Worm (Caenorhabditis elegans): ENCODE results near the gene C03B1.9.

C03B1.9 gene

DNA sequence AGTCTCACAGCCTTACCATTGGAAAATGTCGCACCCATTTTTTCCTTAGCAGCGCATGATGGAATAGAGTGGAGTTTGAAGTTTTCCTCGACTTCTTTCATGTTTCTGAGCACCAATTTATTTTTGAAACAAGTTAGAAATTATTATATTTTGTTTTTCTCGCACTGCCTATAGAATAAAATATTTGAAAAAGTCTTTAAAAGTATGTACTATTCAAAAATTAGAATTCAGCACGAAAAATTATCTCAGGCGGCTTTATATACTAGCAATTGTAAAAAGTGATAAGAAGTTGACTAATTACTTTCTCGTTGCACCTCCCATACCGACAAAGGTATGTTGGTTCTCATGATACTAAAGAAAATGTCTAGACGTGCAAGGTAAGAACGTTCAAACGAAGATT lies at the start of gene C03B1.9:
Gene C03B1.9, minus strand, starts transcription at position 101 of the 400 bp plus-strand sequence.
- TF ChIP-seq sox-2 (GFP tag; IDR thresholded peaks at IDR 0.05): no peak
- TF ChIP-seq ztf-16 (tag; optimal IDR thresholded peaks at IDR 0.05): no peak
- TF ChIP-seq syd-9 (tag; optimal IDR thresholded peaks at IDR 0.05): no peak
- TF ChIP-seq fkh-6 (tag; optimal IDR thresholded peaks at IDR 0.05): no peak
- no peak for TF ChIP-seq unc-55 (GFP tag; optimal IDR thresholded peaks at IDR 0.05)
- TF ChIP-seq hlh-30 (tag; optimal IDR thresholded peaks at IDR 0.05; ENCODE audit: insufficient read depth): no peak
- no peak for TF ChIP-seq ceh-19 (GFP tag; optimal IDR thresholded peaks at IDR 0.05)

DNA sequence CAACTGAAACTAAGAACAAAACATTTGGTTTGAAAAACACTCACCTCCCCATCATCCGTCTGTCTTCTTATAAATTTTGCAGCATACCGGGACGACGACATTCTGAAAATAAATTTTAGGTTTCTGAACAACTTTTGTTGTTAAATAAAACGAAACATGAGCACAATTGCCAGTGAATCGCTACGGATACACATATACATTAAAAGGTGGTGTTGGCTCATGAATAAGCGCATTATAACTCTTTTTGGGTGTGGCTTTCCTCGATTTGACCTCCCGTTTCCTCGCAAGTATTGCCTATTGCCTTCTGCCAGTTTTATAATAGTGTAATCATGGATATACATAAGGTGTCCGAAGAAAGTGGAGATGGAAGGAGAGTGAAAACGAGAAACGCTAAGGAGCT lies 44.6 kb upstream of the C03B1.9 start, which contains the start of gene igcm-2:
Gene igcm-2, minus strand, starts transcription at position 101 of the 400 bp plus-strand sequence.
- no peak for TF ChIP-seq C08G9.2 (tag; optimal IDR thresholded peaks at IDR 0.05)
- TF ChIP-seq pax-1 (tag; optimal IDR thresholded peaks at IDR 0.05): no peak
- no peak for TF ChIP-seq ceh-6 (GFP tag; optimal IDR thresholded peaks at IDR 0.05)
- no peak for TF ChIP-seq odd-2 (tag; optimal IDR thresholded peaks at IDR 0.05)
- no peak for TF ChIP-seq elt-4 (tag; optimal IDR thresholded peaks at IDR 0.05)
- no peak for TF ChIP-seq ceh-22 (tag; optimal IDR thresholded peaks at IDR 0.05)
- TF ChIP-seq ets-4 (tag; optimal IDR thresholded peaks at IDR 0.05): no peak
- TF ChIP-seq che-1 (tag; optimal IDR thresholded peaks at IDR 0.05): no peak
- TF ChIP-seq fkh-6 (tag; optimal IDR thresholded peaks at IDR 0.05): no peak
- no peak for TF ChIP-seq pat-9 (tag; optimal IDR thresholded peaks at IDR 0.05)
- TF ChIP-seq hlh-6 (tag; optimal IDR thresholded peaks at IDR 0.05): no peak
- no peak for TF ChIP-seq hlh-30 (tag; optimal IDR thresholded peaks at IDR 0.05; ENCODE audit: insufficient read depth)
- TF ChIP-seq elt-2 (tag; optimal IDR thresholded peaks at IDR 0.05): no peak
- TF ChIP-seq rnt-1 (tag; optimal IDR thresholded peaks at IDR 0.05): no peak

DNA sequence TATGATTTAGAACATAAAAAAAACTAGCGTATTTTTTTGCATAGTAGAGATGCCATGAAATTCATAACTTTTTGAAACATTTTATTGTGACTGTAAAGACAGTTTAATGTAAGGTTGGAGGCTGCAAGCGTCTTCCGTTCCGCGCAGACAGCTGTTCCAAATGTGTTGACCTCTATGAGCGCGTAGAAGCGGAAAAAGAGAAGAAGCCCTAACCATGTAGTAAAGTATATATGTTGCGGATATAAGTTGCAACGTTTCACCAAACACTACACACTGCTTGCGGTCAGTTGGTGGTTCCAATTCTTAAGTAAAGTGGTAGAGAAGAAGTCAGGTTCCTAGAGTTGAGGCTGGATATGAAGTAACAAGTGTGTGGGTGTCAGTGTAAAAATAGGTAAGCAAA lies 41.7 kb upstream of the C03B1.9 start:
- TF ChIP-seq ceh-31 (tag; optimal IDR thresholded peaks at IDR 0.05): no peak
- no peak for TF ChIP-seq dve-1 (tag; optimal IDR thresholded peaks at IDR 0.05)
- no peak for TF ChIP-seq pat-9 (tag; optimal IDR thresholded peaks at IDR 0.05)
- no peak for TF ChIP-seq npax-4 (tag; optimal IDR thresholded peaks at IDR 0.05)
- no peak for TF ChIP-seq pag-3 (tag; optimal IDR thresholded peaks at IDR 0.05; ENCODE audit: borderline replicate concordance)
- no peak for TF ChIP-seq sox-2 (GFP tag; IDR thresholded peaks at IDR 0.05)
- TF ChIP-seq zip-5 (tag; optimal IDR thresholded peaks at IDR 0.05): no peak
- TF ChIP-seq fkh-10 (GFP tag; optimal IDR thresholded peaks at IDR 0.05): no peak

DNA sequence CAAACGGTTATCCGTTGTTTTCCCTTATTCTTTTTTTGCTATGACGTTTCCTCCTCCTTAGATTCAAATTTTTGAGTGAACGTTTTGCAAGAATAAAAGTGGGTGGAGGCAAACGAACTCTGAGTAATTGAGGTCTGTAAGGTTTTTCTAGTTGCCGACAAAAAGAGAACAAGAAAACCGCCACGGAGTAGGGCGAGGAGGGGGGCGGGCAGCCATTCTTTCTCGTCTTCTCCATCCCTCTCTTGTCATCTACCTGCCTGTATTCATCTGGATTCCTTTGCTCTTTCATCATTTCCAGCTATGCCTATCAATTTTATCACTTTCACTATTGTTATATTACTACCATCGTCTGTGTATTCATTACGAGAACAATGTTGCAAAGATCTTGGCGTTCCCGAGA lies 38.3 kb upstream of the C03B1.9 start, which contains the start of gene igdb-3:
Gene igdb-3, plus strand, starts transcription at position 301 of the 400 bp plus-strand sequence.
- TF ChIP-seq lin-11 (tag; optimal IDR thresholded peaks at IDR 0.05): no peak
- TF ChIP-seq fax-1 (tag; optimal IDR thresholded peaks at IDR 0.05): no peak
- TF ChIP-seq ceh-19 (GFP tag; optimal IDR thresholded peaks at IDR 0.05): no peak
- no peak for TF ChIP-seq nfya-1 (tag; optimal IDR thresholded peaks at IDR 0.05)
- no peak for TF ChIP-seq lim-6 (tag; optimal IDR thresholded peaks at IDR 0.05)
- TF ChIP-seq K02D7.2 (tag; optimal IDR thresholded peaks at IDR 0.05): no peak
- TF ChIP-seq pax-1 (tag; optimal IDR thresholded peaks at IDR 0.05): no peak
- TF ChIP-seq hlh-13 (GFP tag; optimal IDR thresholded peaks at IDR 0.05): no peak
- TF ChIP-seq ztf-16 (tag; optimal IDR thresholded peaks at IDR 0.05): no peak
- TF ChIP-seq ama-1 (optimal IDR thresholded peaks at IDR 0.05): no peak
- no peak for TF ChIP-seq ceh-48 (tag; optimal IDR thresholded peaks at IDR 0.05)

DNA sequence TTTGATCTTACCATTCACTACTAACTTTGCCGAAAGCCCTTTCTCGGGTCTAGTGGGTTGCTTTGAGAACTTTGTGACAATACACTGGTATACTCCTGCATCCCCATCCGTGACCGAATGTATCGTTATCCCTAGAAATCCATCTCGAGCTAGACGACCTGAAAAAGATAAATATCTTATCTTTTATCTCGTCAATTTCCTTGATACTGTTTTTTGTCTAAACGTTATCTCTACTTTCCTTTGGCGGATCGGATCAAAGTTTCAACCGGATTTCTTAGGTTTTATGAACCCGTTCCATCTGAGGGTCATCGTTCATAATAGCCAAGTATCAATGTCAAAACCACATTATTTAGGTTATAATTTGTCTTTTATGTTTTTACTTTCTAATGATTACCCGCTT lies 37.6 kb upstream of the C03B1.9 start:
- TF ChIP-seq ceh-19 (GFP tag; optimal IDR thresholded peaks at IDR 0.05) (no peak), pros-1 (tag; optimal IDR thresholded peaks at IDR 0.05) (no peak), nhr-11 (tag; optimal IDR thresholded peaks at IDR 0.05) (no peak), pag-3 (tag; optimal IDR thresholded peaks at IDR 0.05; ENCODE audit: borderline replicate concordance) (no peak), F13H6.1 (tag; optimal IDR thresholded peaks at IDR 0.05) (no peak), Y22D7AL.16 (tag; optimal IDR thresholded peaks at IDR 0.05) (no peak), pqm-1 (tag; optimal IDR thresholded peaks at IDR 0.05) (no peak), ref-2 (tag; optimal IDR thresholded peaks at IDR 0.05) (no peak), tbx-7 (tag; optimal IDR thresholded peaks at IDR 0.05) (no peak), elt-4 (tag; optimal IDR thresholded peaks at IDR 0.05) (no peak)

Data from whole organism, late embryonic.